Fruit fly (Drosophila melanogaster): ENCODE results near the gene CG9920.

dm6 chr3R:14061988-14062868, 35.7 kb downstream of the CG9920 start:
- peak; percentile 15; the same call in 1 of the 3 replicates for TF ChIP-seq eg (GFP tag; IDR thresholded peaks at IDR 0.05)
- peak; percentile 93 for TF ChIP-seq Eip78C (GFP tag)
- TF ChIP-seq CG10631 (GFP tag; optimal IDR thresholded peaks at IDR 0.05): peak; percentile 60
- TF ChIP-seq CG1621 (tag; optimal IDR thresholded peaks at IDR 0.05): peak; percentile 29

Measured in whole organism, prepupa.